Worm (Caenorhabditis elegans) whole organism, young adult: ENCODE results near the gene Y53C12B.1.

Experiments used
- F23B12.7 ChIP-seq: sonication (generic microtip); optimal IDR thresholded peaks from 2 replicates; lab custom pipeline; 2017; ENCODE audit warnings: missing genetic modification characterization, mild to moderate bottlenecking, missing compliant biosample characterization, antibody characterized with exemption, moderate library complexity; ENCODE audit not compliant: insufficient read depth
- F37B4.10 ChIP-seq: fragments of 200-800 bp; sonication (Bioruptor generic); IDR thresholded peaks from 2 replicates; pipeline ENCODE4 v1.3.6; 2022; ENCODE audit warnings: missing genetic modification characterization, missing compliant biosample characterization
- F39B2.1 ChIP-seq: fragments of 200-800 bp; sonication (Bioruptor generic); IDR thresholded peaks from 2 replicates; pipeline ENCODE4 v1.3.6; 2022; ENCODE audit warnings: missing genetic modification reagents, missing genetic modification characterization, missing compliant biosample characterization
- F55B11.4 ChIP-seq: sonication (generic microtip); optimal IDR thresholded peaks from 2 replicates; lab custom pipeline; 2016; ENCODE audit warnings: missing compliant biosample characterization, missing genetic modification characterization, borderline replicate concordance; ENCODE audit not compliant: insufficient read depth
- T26A5.8 ChIP-seq: sonication (generic microtip); optimal IDR thresholded peaks from 2 replicates; lab custom pipeline; 2016; ENCODE audit warnings: missing genetic modification characterization, missing compliant biosample characterization
- Y53G8AR.9 ChIP-seq: fragments of 200-800 bp; sonication (Bioruptor generic); conservative IDR thresholded peaks from 2 replicates; pipeline ENCODE4 v1.3.6; 2022; ENCODE audit warnings: missing genetic modification reagents, missing genetic modification characterization, missing compliant biosample characterization
- ama-1 ChIP-seq, 3 experiments: fragments of 150-350 bp in 1 of 3; sonication (generic microtip) in 2 of 3; optimal IDR thresholded peaks; 2 replicates each; lab custom pipeline; 2014 to 2018; ENCODE audit warnings: missing biosample characterization in 2 of 3, missing genetic modification characterization in 2 of 3, missing genetic modification reagents in 2 of 3
- athp-1 ChIP-seq: sonication (generic microtip); optimal IDR thresholded peaks from 2 replicates; lab custom pipeline; 2017; ENCODE audit warnings: mild to moderate bottlenecking, missing genetic modification characterization, missing compliant biosample characterization
- dox-1 ChIP-seq: fragments of 200-800 bp; sonication (Bioruptor generic); IDR thresholded peaks from 2 replicates; pipeline ENCODE4 v1.3.6; 2022; ENCODE audit warnings: missing genetic modification reagents, missing genetic modification characterization, missing compliant biosample characterization
- dpff-1 ChIP-seq: sonication (generic microtip); optimal IDR thresholded peaks from 2 replicates; lab custom pipeline; 2017; ENCODE audit warnings: mild to moderate bottlenecking, missing genetic modification characterization, missing compliant biosample characterization
- dpl-1 ChIP-seq: fragments of 150-350 bp; optimal IDR thresholded peaks from 2 replicates; lab custom pipeline; 2014; ENCODE audit warnings: missing biosample characterization, missing genetic modification reagents, missing genetic modification characterization
- efl-1 ChIP-seq: fragments of 150-350 bp; optimal IDR thresholded peaks from 2 replicates; lab custom pipeline; 2014; ENCODE audit warnings: missing biosample characterization, missing genetic modification reagents, missing genetic modification characterization
- him-1 ChIP-seq: sonication (generic microtip); optimal IDR thresholded peaks from 2 replicates; lab custom pipeline; 2016; ENCODE audit warnings: missing genotype, missing genetic modification reagents, missing genetic modification characterization, missing compliant biosample characterization
- hlh-12 ChIP-seq: sonication (generic microtip); optimal IDR thresholded peaks from 2 replicates; lab custom pipeline; 2016; ENCODE audit warnings: missing genetic modification characterization, missing compliant biosample characterization
- hmg-1.2 ChIP-seq: fragments of 200-800 bp; sonication (Bioruptor generic); IDR thresholded peaks from 2 replicates; pipeline ENCODE4 v1.3.6; 2022; ENCODE audit warnings: missing genetic modification reagents, missing genetic modification characterization, missing compliant biosample characterization
- hmg-20 ChIP-seq: fragments of 200-800 bp; sonication (Bioruptor generic); IDR thresholded peaks from 2 replicates; pipeline ENCODE4 v1.3.6; 2022; ENCODE audit warnings: missing genetic modification reagents, missing genetic modification characterization, missing compliant biosample characterization
- hrde-1 ChIP-seq: sonication (generic microtip); optimal IDR thresholded peaks from 2 replicates; lab custom pipeline; 2016; ENCODE audit warnings: missing genetic modification characterization, mild to moderate bottlenecking, missing compliant biosample characterization, moderate library complexity, missing genotype, missing genetic modification reagents, borderline replicate concordance
- lin-35 ChIP-seq, 3 experiments: fragments of 150-350 bp in 2 of 3; sonication (generic microtip) in 1 of 3; optimal IDR thresholded peaks; 2 replicates each; lab custom pipeline; 2014 to 2018; ENCODE audit warnings: missing biosample characterization in 3 of 3, missing genetic modification characterization in 3 of 3, missing genetic modification reagents in 3 of 3
- lin-40 ChIP-seq: sonication (generic microtip); optimal IDR thresholded peaks from 2 replicates; lab custom pipeline; 2016; ENCODE audit warnings: missing genetic modification characterization, mild to moderate bottlenecking, missing compliant biosample characterization, missing genotype, missing genetic modification reagents
- lin-54 ChIP-seq: fragments of 200-800 bp; sonication (Bioruptor generic); optimal IDR thresholded peaks from 2 replicates; lab custom pipeline; 2018; ENCODE audit warnings: mild to moderate bottlenecking, missing genetic modification characterization, missing compliant biosample characterization
- lsy-27 ChIP-seq: sonication (generic microtip); optimal IDR thresholded peaks from 2 replicates; lab custom pipeline; 2017; ENCODE audit warnings: missing genetic modification characterization, mild to moderate bottlenecking, missing compliant biosample characterization, antibody characterized with exemption, missing genotype, borderline replicate concordance; ENCODE audit not compliant: insufficient read depth
- mcd-1 ChIP-seq: fragments of 200-800 bp; sonication (Bioruptor generic); IDR thresholded peaks from 2 replicates; pipeline ENCODE4 v1.3.6; 2022; ENCODE audit warnings: missing genetic modification reagents, missing genetic modification characterization, missing compliant biosample characterization
- mel-28 ChIP-seq: sonication (generic microtip); optimal IDR thresholded peaks from 2 replicates; lab custom pipeline; 2016; ENCODE audit warnings: borderline replicate concordance, mild to moderate bottlenecking, missing genetic modification characterization, missing compliant biosample characterization
- nhr-80 ChIP-seq: sonication (generic microtip); optimal IDR thresholded peaks from 2 replicates; lab custom pipeline; 2016; ENCODE audit warnings: missing genetic modification characterization, missing compliant biosample characterization
- snpc-3.4 ChIP-seq: sonication (generic microtip); optimal IDR thresholded peaks from 2 replicates; lab custom pipeline; 2017; ENCODE audit warnings: missing genetic modification characterization, mild to moderate bottlenecking, missing compliant biosample characterization, antibody characterized with exemption, moderate library complexity, missing genotype, missing genetic modification reagents
- ztf-18 ChIP-seq: sonication (generic microtip); optimal IDR thresholded peaks from 2 replicates; lab custom pipeline; 2016; ENCODE audit warnings: missing genotype, mild to moderate bottlenecking, missing genetic modification characterization, missing compliant biosample characterization
- ztf-6 ChIP-seq: fragments of 200-800 bp; sonication (Bioruptor generic); IDR thresholded peaks from 2 replicates; pipeline ENCODE4 v1.3.6; 2022; ENCODE audit warnings: missing genetic modification reagents, missing genetic modification characterization, missing compliant biosample characterization

Gene Y53C12B.1

ce11 chrII:9706207-9706606 lies 39.7 kb downstream of the Y53C12B.1 start, which contains the start of gene Y53C12A.3:
Y53C12A.3 (minus strand) TSS chrII:9706240.
- TF ChIP-seq dpl-1 (GFP tag; lab: Kevin White, UChicago) = peak; percentile 8
- no peak for TF ChIP-seq F37B4.10 (GFP tag; lab: Robert Waterston, UW)
- peak; percentile 78 for TF ChIP-seq mcd-1 (GFP tag; lab: Robert Waterston, UW)
- peak in 1 of 3 experiments; percentile 72 for TF ChIP-seq lin-35 (GFP tag; optimal IDR thresholded peaks at IDR 0.05; lab: Kevin White, UChicago)
- TF ChIP-seq Y53G8AR.9 (GFP tag; lab: Robert Waterston, UW) = no peak
- TF ChIP-seq efl-1 (GFP tag; lab: Kevin White, UChicago) = peak; percentile 43
- TF ChIP-seq lin-54 = peak; percentile 79
- peak; percentile 32 for TF ChIP-seq F23B12.7 (tag; lab: Kevin White, UChicago)

- TF ChIP-seq hrde-1 (tag; lab: Kevin White, UChicago) = no peak
- TF ChIP-seq ama-1 (optimal IDR thresholded peaks at IDR 0.05; lab: Kevin White, UChicago) = no peak
- peak in 1 of 2 experiments; percentile 10 for TF ChIP-seq ama-1 (GFP tag; optimal IDR thresholded peaks at IDR 0.05; lab: Kevin White, UChicago)
Observed at ce11 chrII:9704746-9705145, 41.1 kb downstream of the Y53C12B.1 start, which contains the start of gene Y53C12A.10. Y53C12A.10 (minus strand) TSS chrII:9704846.

- no peak for TF ChIP-seq snpc-3.4
- no peak for TF ChIP-seq ama-1 (optimal IDR thresholded peaks at IDR 0.05; lab: Kevin White, UChicago)
- TF ChIP-seq ama-1 (GFP tag; optimal IDR thresholded peaks at IDR 0.05; lab: Kevin White, UChicago) = peak in 1 of 2 experiments; percentile 10
- TF ChIP-seq nhr-80 (tag; lab: Kevin White, UChicago) = no peak
Observed at ce11 chrII:9703601-9704000, 42.3 kb downstream of the Y53C12B.1 start, which contains the start of gene mop-25.2. mop-25.2 (minus strand) TSS chrII:9703701.

ce11 chrII:9700363-9700762 lies 45.5 kb downstream of the Y53C12B.1 start, which contains the start of the genes Y53C12A.8 and Y53C12A.7:
Y53C12A.8 (minus strand) TSS chrII:9700463.
Y53C12A.7 (plus strand) TSS chrII:9700543.
- TF ChIP-seq hmg-1.2 (GFP tag; lab: Robert Waterston, UW) = no peak
- TF ChIP-seq T26A5.8 (tag; lab: Kevin White, UChicago) = no peak
- no peak for TF ChIP-seq him-1
- no peak for TF ChIP-seq dpl-1 (GFP tag; lab: Kevin White, UChicago)

ce11 chrII:9695942-9696341 lies 49.9 kb downstream of the Y53C12B.1 start:
- TF ChIP-seq mel-28 (tag; lab: Kevin White, UChicago) (no peak), athp-1 (tag; lab: Kevin White, UChicago) (no peak), F55B11.4 (tag; lab: Kevin White, UChicago) (no peak), lin-40 (no peak), hlh-12 (tag; lab: Kevin White, UChicago) (no peak), hmg-20 (GFP tag; lab: Robert Waterston, UW) (no peak), dox-1 (no peak), ztf-6 (GFP tag; lab: Robert Waterston, UW) (no peak), ztf-18 (tag; lab: Kevin White, UChicago) (no peak), lsy-27 (no peak), dpff-1 (no peak), F39B2.1 (GFP tag; lab: Robert Waterston, UW) (no peak)
- TF ChIP-seq, all 124 proteins: peak for 0
